Fruit fly (Drosophila melanogaster) whole organism, embryonic: ENCODE data around the gene Cyp4d21.

Source experiments
- B-H2 ChIP-seq: fragments of 200-800 bp; sonication (Bioruptor generic); optimal IDR thresholded peaks from 2 replicates; lab custom pipeline; 2018; ENCODE audit warnings: missing biosample characterization, mild to moderate bottlenecking, missing genetic modification characterization
- CG1024 ChIP-seq: fragments of 200-800 bp; sonication (Bioruptor generic); IDR thresholded peaks from 2 replicates; pipeline ENCODE4 v1.3.6; 2022; ENCODE audit warnings: missing biosample characterization, missing genetic modification characterization
- CG1529 ChIP-seq: fragments of 200-800 bp; sonication (Bioruptor generic); optimal IDR thresholded peaks from 3 replicates; lab custom pipeline; 2018; ENCODE audit warnings: missing biosample characterization, missing genetic modification characterization
- CG15514 ChIP-seq: fragments of 200-800 bp; sonication (Bioruptor generic); optimal IDR thresholded peaks from 3 replicates; lab custom pipeline; 2017; ENCODE audit warnings: missing biosample characterization, missing genetic modification characterization, mild to moderate bottlenecking, moderate library complexity, missing genetic modification reagents
- CG2712 ChIP-seq: fragments of 200-800 bp; optimal IDR thresholded peaks from 3 replicates; lab custom pipeline; 2019; ENCODE audit warnings: missing biosample characterization, mild to moderate bottlenecking, missing genetic modification characterization, moderate library complexity
- CG31224 ChIP-seq: fragments of 200-800 bp; sonication (Bioruptor generic); IDR thresholded peaks from 2 replicates; pipeline ENCODE4 v1.3.6; 2022; ENCODE audit warnings: missing biosample characterization, missing genetic modification characterization
- CG33557 ChIP-seq: fragments of 200-800 bp; sonication (Bioruptor generic); optimal IDR thresholded peaks from 2 replicates; lab custom pipeline; 2019; ENCODE audit warnings: missing biosample characterization, mild to moderate bottlenecking, missing genetic modification characterization, moderate library complexity
- CG4282 ChIP-seq: fragments of 200-800 bp; sonication (Bioruptor generic); optimal IDR thresholded peaks from 2 replicates; lab custom pipeline; 2016; ENCODE audit warnings: missing biosample characterization, missing genetic modification characterization
- CG43689 ChIP-seq: fragments of 200-800 bp; sonication (Bioruptor generic); IDR thresholded peaks from 2 replicates; pipeline ENCODE4 v1.3.6; 2022; ENCODE audit warnings: missing biosample characterization, missing genetic modification characterization
- CG6683 ChIP-seq: fragments of 200-800 bp; sonication (Bioruptor generic); optimal IDR thresholded peaks from 2 replicates; lab custom pipeline; 2017; ENCODE audit warnings: missing biosample characterization, mild to moderate bottlenecking, missing genetic modification characterization, missing genetic modification reagents
- CG8944 ChIP-seq: fragments of 200-800 bp; sonication (Bioruptor generic); optimal IDR thresholded peaks from 3 replicates; lab custom pipeline; 2016; ENCODE audit warnings: missing biosample characterization, missing genetic modification characterization
- Chrac-16 ChIP-seq: fragments of 200-800 bp; sonication (Bioruptor generic); optimal IDR thresholded peaks from 3 replicates; lab custom pipeline; 2016; ENCODE audit warnings: missing biosample characterization, missing genetic modification characterization
- Dip2 ChIP-seq: fragments of 200-800 bp; sonication (Bioruptor generic); IDR thresholded peaks from 2 replicates; pipeline ENCODE4 v1.3.6; 2022; ENCODE audit warnings: missing biosample characterization, missing genetic modification characterization
- Drgx ChIP-seq: fragments of 200-800 bp; sonication (Bioruptor generic); IDR thresholded peaks from 2 replicates; pipeline ENCODE4 v1.3.6; 2022; ENCODE audit warnings: missing biosample characterization, missing genetic modification characterization
- E2f1 ChIP-seq: fragments of 200-800 bp; sonication (Bioruptor generic); IDR thresholded peaks from 2 replicates; pipeline ENCODE4 v1.3.6; 2022; ENCODE audit warnings: missing biosample characterization, missing genetic modification characterization
- GATAe ChIP-seq: fragments of 200-800 bp; sonication (Bioruptor generic); conservative IDR thresholded peaks from 2 replicates; pipeline ENCODE4 v1.3.6; 2022; ENCODE audit warnings: missing biosample characterization, missing genetic modification characterization
- Hand ChIP-seq: fragments of 200-800 bp; sonication (Bioruptor generic); optimal IDR thresholded peaks from 2 replicates; lab custom pipeline; 2017; ENCODE audit warnings: mild to moderate bottlenecking, missing biosample characterization, missing genetic modification reagents, missing genetic modification characterization
- Hmr ChIP-seq: fragments of 200-800 bp; sonication (Bioruptor generic); optimal IDR thresholded peaks from 3 replicates; lab custom pipeline; 2017; ENCODE audit warnings: mild to moderate bottlenecking, missing biosample characterization, missing genetic modification reagents, missing genetic modification characterization
- Mad ChIP-seq: fragments of 200-800 bp; sonication (Bioruptor generic); optimal IDR thresholded peaks from 2 replicates; lab custom pipeline; 2016; ENCODE audit warnings: missing biosample characterization, missing genetic modification characterization
- Max ChIP-seq: fragments of 200-800 bp; sonication (Bioruptor generic); optimal IDR thresholded peaks from 2 replicates; lab custom pipeline; 2016; ENCODE audit warnings: missing biosample characterization, mild to moderate bottlenecking, missing genetic modification characterization
- Med ChIP-seq: fragments of 200-800 bp; sonication (Bioruptor generic); peaks from one replicate; lab custom pipeline; 2016; ENCODE audit warnings: missing biosample characterization, missing genetic modification characterization, mild to moderate bottlenecking, inconsistent platforms, moderate library complexity
- Mes4 ChIP-seq: fragments of 200-800 bp; sonication (Bioruptor generic); optimal IDR thresholded peaks from 2 replicates; lab custom pipeline; 2016; ENCODE audit warnings: missing biosample characterization, missing genetic modification characterization
- Myb ChIP-seq: fragments of 200-800 bp; sonication (Bioruptor generic); optimal IDR thresholded peaks from 2 replicates; lab custom pipeline; 2016; ENCODE audit warnings: missing biosample characterization, missing genetic modification characterization
- Nf-YB ChIP-seq: fragments of 200-800 bp; sonication (Bioruptor generic); optimal IDR thresholded peaks from 3 replicates; lab custom pipeline; 2019; ENCODE audit warnings: missing biosample characterization, mild to moderate bottlenecking, missing genetic modification characterization, moderate library complexity
- Poxn ChIP-seq: fragments of 200-800 bp; sonication (Bioruptor generic); IDR thresholded peaks from 2 replicates; pipeline ENCODE4 v1.3.6; 2022; ENCODE audit warnings: missing biosample characterization, missing genetic modification characterization
- Side ChIP-seq: fragments of 200-800 bp; sonication (Bioruptor generic); optimal IDR thresholded peaks from 2 replicates; lab custom pipeline; 2016; ENCODE audit warnings: missing biosample characterization, missing genetic modification characterization
- Sry-δ ChIP-seq: fragments of 200-800 bp; sonication (Bioruptor generic); optimal IDR thresholded peaks from 2 replicates; lab custom pipeline; 2016; ENCODE audit warnings: missing biosample characterization, missing genetic modification characterization
- Xbp1 ChIP-seq: fragments of 200-800 bp; sonication (Bioruptor generic); optimal IDR thresholded peaks from 3 replicates; lab custom pipeline; 2016; ENCODE audit warnings: missing biosample characterization, mild to moderate bottlenecking, missing genetic modification characterization
- ac ChIP-seq: fragments of 200-800 bp; sonication (Bioruptor generic); optimal IDR thresholded peaks from 3 replicates; lab custom pipeline; 2017; ENCODE audit warnings: missing biosample characterization, mild to moderate bottlenecking, missing genetic modification characterization
- aop ChIP-seq: fragments of 200-800 bp; sonication (Bioruptor generic); IDR thresholded peaks from 2 replicates; pipeline ENCODE4 v1.3.6; 2022; ENCODE audit warnings: missing biosample characterization, missing genetic modification characterization
- bsh ChIP-seq, 2 experiments: fragments of 200-800 bp; sonication (Bioruptor generic); optimal IDR thresholded peaks; 2 replicates each; lab custom pipeline; 2017 to 2018; ENCODE audit warnings: mild to moderate bottlenecking in 2 of 2, missing biosample characterization in 2 of 2, missing genetic modification characterization in 2 of 2, moderate library complexity in 1 of 2
- cas ChIP-seq: fragments of 200-800 bp; sonication (Bioruptor generic); IDR thresholded peaks from 2 replicates; pipeline ENCODE4 v1.3.6; 2022; ENCODE audit warnings: missing biosample characterization, missing genetic modification characterization
- chinmo ChIP-seq: fragments of 200-800 bp; sonication (Bioruptor generic); IDR thresholded peaks from 4 replicates; pipeline ENCODE4 v1.3.6; 2022; ENCODE audit warnings: missing biosample characterization, missing genetic modification characterization; ENCODE audit not compliant: partially characterized antibody
- crc ChIP-seq: fragments of 200-800 bp; sonication (Bioruptor generic); optimal IDR thresholded peaks from 2 replicates; lab custom pipeline; 2016; ENCODE audit warnings: missing biosample characterization, missing genetic modification characterization
- dan ChIP-seq: fragments of 200-800 bp; sonication (Bioruptor generic); IDR thresholded peaks from 2 replicates; pipeline ENCODE4 v1.3.6; 2022; ENCODE audit warnings: missing biosample characterization, missing genetic modification characterization
- dm ChIP-seq: fragments of 200-800 bp; sonication (Bioruptor generic); optimal IDR thresholded peaks from 3 replicates; lab custom pipeline; 2016; ENCODE audit warnings: missing biosample characterization, missing genetic modification characterization
- eve ChIP-seq, 2 experiments: fragments of >200 bp; optimal IDR thresholded peaks; 2 replicates each; lab custom pipeline; 2017; ENCODE audit warnings: missing biosample characterization in 2 of 2, missing genetic modification characterization in 2 of 2
- ewg ChIP-seq: fragments of 200-800 bp; sonication (Bioruptor generic); optimal IDR thresholded peaks from 3 replicates; lab custom pipeline; 2017; ENCODE audit warnings: mild to moderate bottlenecking, missing biosample characterization, missing genetic modification reagents, missing genetic modification characterization
- gro ChIP-seq: fragments of 200-800 bp; sonication (Bioruptor generic); optimal IDR thresholded peaks from 2 replicates; lab custom pipeline; 2016; ENCODE audit warnings: missing biosample characterization, missing genetic modification characterization
- ken ChIP-seq: fragments of 200-800 bp; sonication (Bioruptor generic); IDR thresholded peaks from 3 replicates; pipeline ENCODE4 v1.3.6; 2022; ENCODE audit warnings: missing biosample characterization, missing genetic modification characterization
- lmd ChIP-seq: fragments of 200-800 bp; sonication (Bioruptor generic); IDR thresholded peaks from 2 replicates; pipeline ENCODE4 v1.3.6; 2022; ENCODE audit warnings: missing biosample characterization, missing genetic modification characterization
- otp ChIP-seq: fragments of 200-800 bp; sonication (Bioruptor generic); IDR thresholded peaks from 3 replicates; pipeline ENCODE4, ENCODE4 v1.3.6; 2022; ENCODE audit warnings: missing biosample characterization, missing genetic modification characterization
- p53 ChIP-seq: fragments of 200-800 bp; sonication (Bioruptor generic); optimal IDR thresholded peaks from 2 replicates; lab custom pipeline; 2016; ENCODE audit warnings: missing biosample characterization, missing genetic modification characterization
- repo ChIP-seq: fragments of 200-800 bp; sonication (Bioruptor generic); optimal IDR thresholded peaks from 2 replicates; lab custom pipeline; 2016; ENCODE audit warnings: missing biosample characterization, missing genetic modification characterization
- schlank ChIP-seq: fragments of 200-800 bp; sonication (Bioruptor generic); optimal IDR thresholded peaks from 2 replicates; lab custom pipeline; 2018; ENCODE audit warnings: missing biosample characterization, mild to moderate bottlenecking, missing genetic modification characterization
- sisA ChIP-seq: fragments of 200-800 bp; sonication (Bioruptor generic); IDR thresholded peaks from 2 replicates; pipeline ENCODE4 v1.3.6; 2022; ENCODE audit warnings: missing biosample characterization, missing genetic modification characterization
- sqz ChIP-seq: fragments of 200-800 bp; sonication (Bioruptor generic); optimal IDR thresholded peaks from 3 replicates; lab custom pipeline; 2018; ENCODE audit warnings: missing biosample characterization, mild to moderate bottlenecking, missing genetic modification characterization
- tin ChIP-seq: fragments of 200-800 bp; sonication (Bioruptor generic); optimal IDR thresholded peaks from 3 replicates; lab custom pipeline; 2016; ENCODE audit warnings: missing biosample characterization, missing genetic modification characterization
- tll ChIP-seq, 2 experiments: fragments of 200-800 bp in 1 of 2; fragments of >200 bp in 1 of 2; sonication (Bioruptor generic) in 1 of 2; optimal IDR thresholded peaks; 2 replicates each; lab custom pipeline; 2017 to 2019; ENCODE audit warnings: missing biosample characterization in 2 of 2, missing genetic modification characterization in 2 of 2, mild to moderate bottlenecking in 1 of 2, moderate library complexity in 1 of 2
- toy ChIP-seq: fragments of 200-800 bp; sonication (Bioruptor generic); IDR thresholded peaks from 2 replicates; pipeline ENCODE4 v1.3.6; 2022; ENCODE audit warnings: missing biosample characterization, missing genetic modification characterization
- tx ChIP-seq: fragments of 200-800 bp; sonication (Bioruptor generic); optimal IDR thresholded peaks from 2 replicates; lab custom pipeline; 2016; ENCODE audit warnings: missing biosample characterization, missing genetic modification characterization

Cyp4d21 gene

DNA sequence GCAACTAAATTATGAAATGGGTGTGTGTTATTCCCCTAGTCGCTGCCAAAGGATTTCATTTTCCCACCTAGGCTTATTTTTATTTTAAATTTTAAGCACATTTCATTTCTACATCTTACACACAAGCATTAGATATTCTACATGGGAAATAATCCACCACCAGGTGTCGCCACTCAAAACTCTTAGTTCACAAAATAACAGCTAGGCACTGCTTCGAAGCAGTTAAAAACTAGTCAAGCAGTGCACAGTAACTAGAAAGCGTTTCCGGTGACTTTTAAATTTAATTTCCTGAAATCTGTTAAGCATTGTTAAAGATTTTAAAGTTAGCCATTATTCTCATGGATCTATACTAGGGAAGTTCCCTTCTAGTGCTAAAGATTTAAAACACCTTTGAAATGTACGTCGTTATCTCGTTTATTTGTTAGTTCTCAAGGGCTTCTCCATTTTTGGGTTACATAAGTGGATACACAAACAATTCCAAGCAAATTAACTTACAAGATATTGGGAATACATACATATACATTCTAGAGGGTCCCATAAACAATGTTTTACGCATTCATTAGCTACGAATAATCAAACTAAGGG lies 36.3 kb downstream of the Cyp4d21 start (continued):
- TF ChIP-seq eve (GFP tag; optimal IDR thresholded peaks at IDR 0.05; lab: Kevin White, UChicago): no peak
- TF ChIP-seq p53: peak; percentile 64
- no peak for TF ChIP-seq repo (GFP tag; lab: Kevin White, UChicago)
- peak; percentile 69 for TF ChIP-seq CG31224
- TF ChIP-seq chinmo (GFP tag; lab: Robert Waterston, UW): no peak
- 0 out of 2 replicates have a peak, but pooled peaks have one; percentile 36 for TF ChIP-seq GATAe (GFP tag; lab: Robert Waterston, UW)
- TF ChIP-seq Mad: peak; percentile 73
- TF ChIP-seq sisA: peak; percentile 86
- no peak for TF ChIP-seq gro (GFP tag; lab: Kevin White, UChicago)
- no peak for TF ChIP-seq bsh (GFP tag; optimal IDR thresholded peaks at IDR 0.05; lab: Kevin White, UChicago)
- peak; percentile 34 for TF ChIP-seq tin (GFP tag; lab: Kevin White, UChicago)
- 0 out of 2 replicates have a peak, but pooled peaks have one; percentile 19 for TF ChIP-seq cas (GFP tag; lab: Robert Waterston, UW)
- TF ChIP-seq Hand (GFP tag; lab: Kevin White, UChicago): no peak
- no peak for TF ChIP-seq CG2712
- peak; percentile 88 for TF ChIP-seq Side (GFP tag; lab: Kevin White, UChicago)
- TF ChIP-seq Drgx (GFP tag; lab: Robert Waterston, UW): no peak
- TF ChIP-seq toy (GFP tag; lab: Robert Waterston, UW): peak; percentile 33; the same call in 1 of the 2 replicates
- TF ChIP-seq aop: no peak
- TF ChIP-seq ewg (GFP tag; lab: Kevin White, UChicago): peak; percentile 63
- peak; percentile 78 for TF ChIP-seq lmd (GFP tag; lab: Robert Waterston, UW)
- no peak for TF ChIP-seq CG6683 (GFP tag; lab: Kevin White, UChicago)
- peak; percentile 83 for TF ChIP-seq tx (GFP tag; lab: Kevin White, UChicago)
- TF ChIP-seq B-H2 (GFP tag; lab: Kevin White, UChicago): peak; percentile 78
- TF ChIP-seq CG4282 (GFP tag; lab: Kevin White, UChicago): peak; percentile 28
- TF ChIP-seq ac (GFP tag; lab: Kevin White, UChicago): no peak
- peak; percentile 46 for TF ChIP-seq Nf-YB (GFP tag; lab: Kevin White, UChicago)
- peak; percentile 86 for TF ChIP-seq Chrac-16
- no peak for TF ChIP-seq Sry-δ
- TF ChIP-seq E2f1 (GFP tag; lab: Robert Waterston, UW): peak; percentile 59
- TF ChIP-seq Hmr (GFP tag; lab: Kevin White, UChicago): peak; percentile 93
- peak; percentile 78 for TF ChIP-seq Med (GFP tag; lab: Kevin White, UChicago)
- no peak for TF ChIP-seq Max
- TF ChIP-seq Poxn (GFP tag; lab: Robert Waterston, UW): no peak
- TF ChIP-seq CG15514 (GFP tag; lab: Kevin White, UChicago): no peak
- peak; percentile 88 for TF ChIP-seq otp
- peak; percentile 24 for TF ChIP-seq Mes4 (GFP tag; lab: Kevin White, UChicago)
- peak; percentile 59 for TF ChIP-seq crc
- TF ChIP-seq schlank (tag; lab: Kevin White, UChicago): peak; percentile 57
- peak; percentile 55; the same call in 1 of the 2 replicates for TF ChIP-seq CG43689
- TF ChIP-seq Myb (GFP tag; lab: Kevin White, UChicago): peak; percentile 92
- TF ChIP-seq CG1024: peak; percentile 76
- peak; percentile 8; the same call in 1 of the 2 replicates for TF ChIP-seq dan
- TF ChIP-seq dm (GFP tag; lab: Kevin White, UChicago): peak; percentile 61
- TF ChIP-seq ken (GFP tag; lab: Robert Waterston, UW): peak; percentile 94
- TF ChIP-seq sqz (GFP tag; lab: Kevin White, UChicago): no peak
- TF ChIP-seq tll (GFP tag; optimal IDR thresholded peaks at IDR 0.05; lab: Kevin White, UChicago): no peak
- peak; percentile 14 for TF ChIP-seq Xbp1 (GFP tag; lab: Kevin White, UChicago)
- TF ChIP-seq CG8944 (GFP tag; lab: Kevin White, UChicago): peak; percentile 92
- peak; percentile 73 for TF ChIP-seq CG33557 (GFP tag; lab: Kevin White, UChicago)
- peak; percentile 90 for TF ChIP-seq Dip2 (GFP tag; lab: Robert Waterston, UW)
- peak; percentile 75 for TF ChIP-seq CG1529
